Worm (Caenorhabditis elegans) whole organism, L4 larva: ENCODE data around the gene Y53C12A.10.
A peak's percentile ranks its signal among the peaks of the same experiment; 100 is the strongest.
"Not testable (repeated sequence)": the region's sequence is repeated elsewhere in the genome, so short reads cannot be mapped to it uniquely, and the experiment has no call there.

Experiments
- F10B5.3 ChIP-seq: sonication (generic microtip); optimal IDR thresholded peaks from 2 replicates; lab custom pipeline; 2016; ENCODE audit warnings: mild to moderate bottlenecking, missing genetic modification characterization, missing compliant biosample characterization
- T20F7.1 ChIP-seq: fragments of 200-800 bp; sonication (Bioruptor generic); optimal IDR thresholded peaks from 2 replicates; lab custom pipeline; 2018; ENCODE audit warnings: mild to moderate bottlenecking, missing genetic modification characterization, missing compliant biosample characterization
- T26A8.4 ChIP-seq: fragments of 200-800 bp; sonication (Bioruptor generic); IDR thresholded peaks from 2 replicates; pipeline ENCODE4 v1.3.6; 2022; ENCODE audit warnings: missing genetic modification characterization, missing compliant biosample characterization
- Y105C5A.15 ChIP-seq: fragments of 200-800 bp; sonication (Bioruptor generic); IDR thresholded peaks from 2 replicates; pipeline ENCODE4 v1.3.6; 2022; ENCODE audit warnings: missing genetic modification characterization, missing compliant biosample characterization
- ZK546.5 ChIP-seq, 2 experiments: sonication (generic microtip); optimal IDR thresholded peaks; 2 replicates each; lab custom pipeline; 2017; ENCODE audit warnings: missing biosample characterization in 2 of 2, missing genetic modification characterization in 2 of 2
- aha-1 ChIP-seq: fragments of 150-350 bp; peaks from one replicate; lab custom pipeline; 2014; ENCODE audit warnings: missing biosample characterization, missing genetic modification characterization
- arid-1 ChIP-seq: fragments of 200-800 bp; sonication (Bioruptor generic); conservative IDR thresholded peaks from 2 replicates; pipeline ENCODE4 v1.3.6; 2022; ENCODE audit warnings: missing genetic modification reagents, missing genetic modification characterization, missing compliant biosample characterization
- ceh-20 ChIP-seq: fragments of 200-800 bp; sonication (Bioruptor generic); IDR thresholded peaks from 2 replicates; pipeline ENCODE4 v1.3.6; 2022; ENCODE audit warnings: missing genetic modification reagents, missing genetic modification characterization, missing compliant biosample characterization
- ceh-28 ChIP-seq: fragments of 150-350 bp; optimal IDR thresholded peaks from 2 replicates; lab custom pipeline; 2014; ENCODE audit warnings: missing biosample characterization, missing genetic modification reagents, missing genetic modification characterization
- ceh-44 ChIP-seq: fragments of 200-800 bp; sonication (Bioruptor generic); IDR thresholded peaks from 2 replicates; pipeline ENCODE4 v1.3.6; 2022; ENCODE audit warnings: missing genetic modification reagents, missing genetic modification characterization, missing compliant biosample characterization
- daf-19 ChIP-seq: fragments of 200-800 bp; sonication (Bioruptor generic); conservative IDR thresholded peaks from 2 replicates; pipeline ENCODE4 v1.3.6; 2022; ENCODE audit warnings: missing genetic modification characterization, missing compliant biosample characterization
- dmd-6 ChIP-seq: fragments of 200-800 bp; sonication (Bioruptor generic); IDR thresholded peaks from 2 replicates; pipeline ENCODE4 v1.3.6; 2022; ENCODE audit warnings: missing genetic modification reagents, missing genetic modification characterization, missing compliant biosample characterization
- duxl-1 ChIP-seq: sonication (generic microtip); optimal IDR thresholded peaks from 2 replicates; lab custom pipeline; 2016; ENCODE audit warnings: mild to moderate bottlenecking, missing genetic modification characterization, moderate library complexity, missing compliant biosample characterization; ENCODE audit not compliant: poor library complexity
- egl-43 ChIP-seq: fragments of 200-800 bp; sonication (Bioruptor generic); IDR thresholded peaks from 2 replicates; pipeline ENCODE4 v1.3.6; 2022; ENCODE audit warnings: missing genetic modification reagents, missing genetic modification characterization, missing compliant biosample characterization
- fos-1 ChIP-seq: fragments of 150-350 bp; optimal IDR thresholded peaks from 2 replicates; lab custom pipeline; 2014; ENCODE audit warnings: missing biosample characterization, missing genetic modification characterization
- hlh-11 ChIP-seq: fragments of 200-800 bp; sonication (Bioruptor generic); optimal IDR thresholded peaks from 2 replicates; lab custom pipeline; 2018; ENCODE audit warnings: mild to moderate bottlenecking, missing genetic modification characterization, missing compliant biosample characterization
- hmg-1.1 ChIP-seq: fragments of 200-800 bp; sonication (Bioruptor generic); IDR thresholded peaks from 2 replicates; pipeline ENCODE4 v1.3.6; 2022; ENCODE audit warnings: missing genetic modification reagents, missing genetic modification characterization, missing compliant biosample characterization
- jun-1 ChIP-seq: fragments of 150-350 bp; optimal IDR thresholded peaks from 2 replicates; lab custom pipeline; 2014; ENCODE audit warnings: missing biosample characterization, missing genetic modification reagents, missing genetic modification characterization
- lin-1 ChIP-seq: fragments of 200-800 bp; sonication (Bioruptor generic); IDR thresholded peaks from 2 replicates; pipeline ENCODE4 v1.3.6; 2022; ENCODE audit warnings: missing genetic modification reagents, missing genetic modification characterization, missing compliant biosample characterization
- lin-38 ChIP-seq: fragments of 200-800 bp; sonication (Bioruptor generic); IDR thresholded peaks from 2 replicates; pipeline ENCODE4 v1.3.6; 2022; ENCODE audit warnings: missing genetic modification reagents, missing genetic modification characterization, missing compliant biosample characterization
- lir-3 ChIP-seq: sonication (generic microtip); optimal IDR thresholded peaks from 2 replicates; lab custom pipeline; 2016; ENCODE audit warnings: mild to moderate bottlenecking, missing genetic modification characterization, missing compliant biosample characterization
- lsy-2 ChIP-seq, 2 experiments: fragments of 150-350 bp in 1 of 2; sonication (generic microtip) in 1 of 2; optimal IDR thresholded peaks; 2 replicates each; lab custom pipeline; 2014 to 2017; ENCODE audit warnings: missing biosample characterization in 2 of 2, missing genetic modification characterization in 2 of 2
- nhr-237 ChIP-seq: sonication (generic microtip); optimal IDR thresholded peaks from 2 replicates; lab custom pipeline; 2017; ENCODE audit warnings: missing biosample characterization, missing genetic modification characterization
- nhr-41 ChIP-seq: fragments of 200-800 bp; sonication (Bioruptor generic); IDR thresholded peaks from 2 replicates; pipeline ENCODE4 v1.3.6; 2022; ENCODE audit warnings: missing genetic modification reagents, missing genetic modification characterization, missing compliant biosample characterization
- nhr-76 ChIP-seq: fragments of 150-350 bp; optimal IDR thresholded peaks from 2 replicates; lab custom pipeline; 2014; ENCODE audit warnings: missing biosample characterization, missing genetic modification characterization
- pha-4 ChIP-seq, 2 experiments: fragments of 150-350 bp in 1 of 2; fragments of 200-800 bp in 1 of 2; sonication (Bioruptor generic) in 1 of 2; IDR thresholded peaks in 1 of 2; optimal IDR thresholded peaks in 1 of 2; 2 replicates each; pipeline versions ENCODE4 v1.3.6 to Lab custom; 2014 to 2022; ENCODE audit warnings: missing genetic modification characterization in 2 of 2, missing genetic modification reagents in 2 of 2, missing biosample characterization in 1 of 2, missing compliant biosample characterization in 1 of 2
- php-3 ChIP-seq: fragments of 200-800 bp; sonication (Bioruptor generic); IDR thresholded peaks from 2 replicates; pipeline ENCODE4 v1.3.6; 2022; ENCODE audit warnings: missing genetic modification reagents, missing genetic modification characterization, missing compliant biosample characterization
- rbr-2 ChIP-seq: sonication (generic microtip); optimal IDR thresholded peaks from 2 replicates; lab custom pipeline; 2016; ENCODE audit warnings: missing genotype, missing genetic modification characterization, missing compliant biosample characterization
- set-16 ChIP-seq: fragments of 200-800 bp; sonication (Bioruptor generic); IDR thresholded peaks from 2 replicates; pipeline ENCODE4 v1.3.6; 2022; ENCODE audit warnings: missing genetic modification reagents, missing genetic modification characterization, missing compliant biosample characterization
- snpc-1.2 ChIP-seq: fragments of 200-800 bp; sonication (Bioruptor generic); IDR thresholded peaks from 2 replicates; pipeline ENCODE4 v1.3.6; 2022; ENCODE audit warnings: missing genetic modification reagents, missing genetic modification characterization, missing compliant biosample characterization
- snpc-4 ChIP-seq: fragments of 150-350 bp; optimal IDR thresholded peaks from 2 replicates; lab custom pipeline; 2014; ENCODE audit warnings: missing biosample characterization, missing genetic modification characterization
- tra-1 ChIP-seq: fragments of 200-800 bp; sonication (Bioruptor generic); IDR thresholded peaks from 2 replicates; pipeline ENCODE4 v1.3.6; 2022; ENCODE audit warnings: missing genetic modification reagents, missing genetic modification characterization, missing compliant biosample characterization
- unc-130 ChIP-seq: sonication (generic microtip); optimal IDR thresholded peaks from 2 replicates; lab custom pipeline; 2016; ENCODE audit warnings: missing genetic modification reagents, missing genetic modification characterization, missing compliant biosample characterization
- unc-62 ChIP-seq, 3 experiments: fragments of 150-350 bp in 1 of 3; sonication (generic microtip); optimal IDR thresholded peaks in 2 of 3; peaks in 1 of 3; 1 replicate in 1 of 3; 2 replicates in 2 of 3; lab custom pipeline; 2014 to 2017; ENCODE audit warnings: missing biosample characterization in 3 of 3, missing genetic modification characterization in 3 of 3, missing genetic modification reagents in 3 of 3, missing genotype in 1 of 3
- zag-1 ChIP-seq: fragments of 150-350 bp; optimal IDR thresholded peaks from 2 replicates; lab custom pipeline; 2014; ENCODE audit warnings: missing biosample characterization, missing genetic modification characterization
- zip-11 ChIP-seq: fragments of 200-800 bp; sonication (Bioruptor generic); IDR thresholded peaks from 2 replicates; pipeline ENCODE4 v1.3.6; 2022; ENCODE audit warnings: missing genetic modification characterization, missing compliant biosample characterization

The Y53C12A.10 gene

ce11 chrII:9738820-9739219, 34.2 kb upstream of the Y53C12A.10 start (continued):
- no peak for TF ChIP-seq hmg-1.1 (GFP tag; lab: Robert Waterston, UW)
- peak; percentile 83; the same call in 1 of the 2 replicates for TF ChIP-seq lin-1 (GFP tag; lab: Robert Waterston, UW)
- peak; percentile 48; the same call in 1 of the 2 replicates for TF ChIP-seq lin-38
- no peak for TF ChIP-seq lir-3
- TF ChIP-seq nhr-76 (tag; lab: Kevin White, UChicago): no peak
- TF ChIP-seq aha-1 (tag; lab: Kevin White, UChicago): peak; percentile 90
- TF ChIP-seq ceh-44 (GFP tag; lab: Robert Waterston, UW): no peak
- no peak for TF ChIP-seq jun-1 (tag; lab: Kevin White, UChicago)
- no peak for TF ChIP-seq duxl-1 (tag; lab: Kevin White, UChicago)
- TF ChIP-seq fos-1 (tag; lab: Kevin White, UChicago): no peak
- TF ChIP-seq set-16: peak; percentile 37; the same call in 1 of the 2 replicates
- TF ChIP-seq F10B5.3 (tag; lab: Kevin White, UChicago): no peak
- TF ChIP-seq arid-1 (GFP tag; lab: Robert Waterston, UW): 0 out of 2 replicates have a peak, but pooled peaks have one; percentile 7
- TF ChIP-seq T26A8.4 (GFP tag; lab: Robert Waterston, UW): peak; percentile 62
- peak; percentile 26 to 57 for TF ChIP-seq lsy-2 (tag; optimal IDR thresholded peaks at IDR 0.05; lab: Kevin White, UChicago)
- no peak for TF ChIP-seq nhr-41
- TF ChIP-seq ceh-28: no peak
- TF ChIP-seq rbr-2: no peak
- TF ChIP-seq pha-4 (GFP tag; IDR thresholded peaks at IDR 0.05; lab: Robert Waterston, UW): 0 out of 2 replicates have a peak, but pooled peaks have one; percentile 36
- TF ChIP-seq pha-4 (tag; optimal IDR thresholded peaks at IDR 0.05; lab: Kevin White, UChicago): no peak
- no peak for TF ChIP-seq unc-62 (GFP tag; optimal IDR thresholded peaks at IDR 0.05 in 1 of 2; lab: Kevin White, UChicago)
- TF ChIP-seq unc-62 (tag; optimal IDR thresholded peaks at IDR 0.05; lab: Kevin White, UChicago): no peak
- no peak for TF ChIP-seq nhr-237 (tag; lab: Kevin White, UChicago)
- no peak for TF ChIP-seq ZK546.5 (tag; optimal IDR thresholded peaks at IDR 0.05; lab: Kevin White, UChicago)
- 0 out of 2 replicates have a peak, but pooled peaks have one; percentile 13 for TF ChIP-seq snpc-1.2 (GFP tag; lab: Robert Waterston, UW)
- no peak for TF ChIP-seq unc-130 (GFP tag; lab: Kevin White, UChicago)
- TF ChIP-seq zip-11 (GFP tag; lab: Robert Waterston, UW): no peak
- TF ChIP-seq zag-1 (tag; lab: Kevin White, UChicago): no peak
- TF ChIP-seq Y105C5A.15 (GFP tag; lab: Robert Waterston, UW): peak; percentile 53; the same call in 1 of the 2 replicates
- TF ChIP-seq T20F7.1 (GFP tag; lab: Kevin White, UChicago): no peak
- peak; percentile 92 for TF ChIP-seq php-3 (GFP tag; lab: Robert Waterston, UW)
- no peak for TF ChIP-seq daf-19 (GFP tag; lab: Robert Waterston, UW)

- TF ChIP-seq snpc-4 (tag; lab: Kevin White, UChicago): no peak
- TF ChIP-seq aha-1 (tag; lab: Kevin White, UChicago): peak; percentile 95
- TF ChIP-seq snpc-1.2 (GFP tag; lab: Robert Waterston, UW): no peak
- peak in 1 of 2 experiments; percentile 4 for TF ChIP-seq lsy-2 (tag; optimal IDR thresholded peaks at IDR 0.05; lab: Kevin White, UChicago)
- TF ChIP-seq, all 104 proteins: peak for 2
These were observed 31.1 kb upstream of the Y53C12A.10 start for ce11 chrII:9735785-9736184.

ce11 chrII:9731810-9732209, 27.2 kb upstream of the Y53C12A.10 start, which contains the start of gene mab-3:
mab-3 (plus strand) TSS chrII:9732137.
- TF ChIP-seq lin-1 (GFP tag; lab: Robert Waterston, UW) (0 out of 2 replicates have a peak, but pooled peaks have one; percentile 46), tra-1 (GFP tag; lab: Robert Waterston, UW) (peak; percentile 98), set-16 (peak; percentile 67), ceh-20 (GFP tag; lab: Robert Waterston, UW) (0 out of 2 replicates have a peak, but pooled peaks have one; percentile 13), pha-4 (GFP tag; IDR thresholded peaks at IDR 0.05; lab: Robert Waterston, UW) (peak; percentile 17; the same call in 1 of the 2 replicates), php-3 (GFP tag; lab: Robert Waterston, UW) (peak; percentile 70), hmg-1.1 (GFP tag; lab: Robert Waterston, UW) (0 out of 2 replicates have a peak, but pooled peaks have one; percentile 41), hlh-11 (tag; lab: Kevin White, UChicago) (peak; percentile 51), dmd-6 (GFP tag; lab: Robert Waterston, UW) (peak; percentile 59), egl-43 (GFP tag; lab: Robert Waterston, UW) (0 out of 2 replicates have a peak, but pooled peaks have one; percentile 15), arid-1 (GFP tag; lab: Robert Waterston, UW) (0 out of 2 replicates have a peak, but pooled peaks have one; percentile 18)
- TF ChIP-seq pha-4 (tag; optimal IDR thresholded peaks at IDR 0.05; lab: Kevin White, UChicago): not testable (repeated sequence)
